Fruit fly (Drosophila melanogaster): Measurements from ENCODE around the gene CG32269.

The CG32269 gene

DNA sequence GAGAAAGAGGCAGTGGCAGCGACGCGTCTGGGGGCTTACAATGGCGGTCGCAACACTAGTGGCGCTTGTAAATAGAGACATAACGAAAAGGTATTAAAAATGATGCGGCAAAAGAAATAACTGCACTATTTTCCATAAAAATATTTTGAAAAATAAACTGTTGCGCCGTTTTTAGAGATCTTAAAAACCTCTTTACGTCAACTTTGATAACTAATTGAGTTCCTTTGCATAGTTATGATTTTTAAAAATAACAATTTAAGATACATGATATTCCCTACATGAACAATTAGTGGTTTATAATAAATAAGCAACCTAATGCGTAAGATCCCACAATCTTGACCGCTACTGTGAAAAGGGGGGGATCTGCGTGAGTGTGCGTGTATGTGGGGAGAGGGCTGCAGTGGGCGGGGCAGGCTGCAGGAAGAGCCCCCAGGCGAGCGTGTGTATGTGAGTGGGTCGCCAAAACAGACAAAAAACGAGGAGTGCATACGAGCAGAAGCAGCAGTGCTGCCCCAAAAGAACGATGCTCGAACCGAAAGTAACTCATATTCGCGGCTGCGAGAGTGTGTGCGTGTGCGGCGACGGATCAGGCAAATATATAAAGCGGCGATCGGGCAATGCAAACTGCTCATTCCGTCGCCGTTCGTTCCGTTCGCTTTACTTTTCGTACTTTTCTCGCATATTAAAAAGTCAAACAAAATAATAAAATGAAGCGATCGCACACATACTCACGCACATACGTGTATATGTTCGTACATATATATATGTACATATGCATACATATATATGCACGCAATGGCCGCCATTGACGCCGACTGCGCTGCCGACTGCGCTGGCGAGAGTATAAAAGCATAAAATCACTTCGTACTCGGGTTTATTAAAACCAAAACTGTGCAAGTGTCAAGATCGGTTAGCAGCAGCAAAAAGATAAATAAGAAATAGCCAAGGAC is 40.2 kb upstream of the CG32269 start (continued):
- no peak for TF ChIP-seq tx (GFP tag; optimal IDR thresholded peaks at IDR 0.05)
- peak; percentile 74; the same call in 1 of the 3 replicates for TF ChIP-seq so (GFP tag; IDR thresholded peaks at IDR 0.05)
- TF ChIP-seq bab2 (GFP tag; optimal IDR thresholded peaks at IDR 0.05) = no peak
- TF ChIP-seq hb (GFP tag; IDR thresholded peaks at IDR 0.05; ENCODE audit: partially characterized antibody) = no peak
- TF ChIP-seq Pdp1 (GFP tag; optimal IDR thresholded peaks at IDR 0.05) = peak in 1 of 2 experiments; percentile 19
- TF ChIP-seq hbn (GFP tag; IDR thresholded peaks at IDR 0.05; ENCODE audit: partially characterized antibody) = no peak
- TF ChIP-seq salm (tag; optimal IDR thresholded peaks at IDR 0.05) = no peak
- TF ChIP-seq cg (GFP tag; optimal IDR thresholded peaks at IDR 0.05) = peak; percentile 61
- no peak for TF ChIP-seq kni (GFP tag; optimal IDR thresholded peaks at IDR 0.05)
- peak; percentile 2 for TF ChIP-seq NC2α (GFP tag; optimal IDR thresholded peaks at IDR 0.05)
- TF ChIP-seq Dfd (GFP tag; optimal IDR thresholded peaks at IDR 0.05) = no peak
- TF ChIP-seq zf30C (GFP tag; optimal IDR thresholded peaks at IDR 0.05) = no peak
- peak; percentile 39; the same call in 1 of the 2 replicates for TF ChIP-seq slbo (GFP tag; IDR thresholded peaks at IDR 0.05)
- TF ChIP-seq ash1 (GFP tag; optimal IDR thresholded peaks at IDR 0.05) = no peak
- TF ChIP-seq gce (GFP tag; IDR thresholded peaks at IDR 0.05) = no peak
- no peak for TF ChIP-seq trh (GFP tag; optimal IDR thresholded peaks at IDR 0.05)
- TF ChIP-seq CG34376 (GFP tag; optimal IDR thresholded peaks at IDR 0.05) = no peak
- TF ChIP-seq CG10274 (GFP tag; optimal IDR thresholded peaks at IDR 0.05) = no peak
- TF ChIP-seq NK7.1 (GFP tag; optimal IDR thresholded peaks at IDR 0.05) = no peak
- TF ChIP-seq abd-A (tag; optimal IDR thresholded peaks at IDR 0.05) = no peak
- TF ChIP-seq CG12155 (GFP tag; optimal IDR thresholded peaks at IDR 0.05) = peak; percentile 22
- no peak for TF ChIP-seq Gug (GFP tag; IDR thresholded peaks at IDR 0.05)
- no peak for TF ChIP-seq CG31388 (GFP tag; optimal IDR thresholded peaks at IDR 0.05)
- peak; percentile 62 for TF ChIP-seq dmrt99B (tag; optimal IDR thresholded peaks at IDR 0.05)
- TF ChIP-seq CG7745 (tag; optimal IDR thresholded peaks at IDR 0.05) = no peak
- TF ChIP-seq CG13624 (GFP tag; optimal IDR thresholded peaks at IDR 0.05) = peak; percentile 36
- TF ChIP-seq CG11398 (GFP tag; optimal IDR thresholded peaks at IDR 0.05) = no peak
- TF ChIP-seq CG17612 (GFP tag; IDR thresholded peaks at IDR 0.05) = no peak
- peak; percentile 27 for TF ChIP-seq CG2875 (GFP tag; optimal IDR thresholded peaks at IDR 0.05)
- no peak for TF ChIP-seq CG10321 (GFP tag; IDR thresholded peaks at IDR 0.05)
- no peak for TF ChIP-seq CG15479 (GFP tag; optimal IDR thresholded peaks at IDR 0.05)
- TF ChIP-seq Dll (GFP tag; IDR thresholded peaks at IDR 0.05; ENCODE audit: partially characterized antibody) = no peak
- no peak for TF ChIP-seq CG33213 (GFP tag; optimal IDR thresholded peaks at IDR 0.05)
- TF ChIP-seq gsb (GFP tag; IDR thresholded peaks at IDR 0.05) = no peak
- peak in 1 of 2 experiments; percentile 73 for TF ChIP-seq eve (GFP tag; optimal IDR thresholded peaks at IDR 0.05)
- TF ChIP-seq toy (GFP tag; IDR thresholded peaks at IDR 0.05) = no peak
- no peak for TF ChIP-seq bigmax (GFP tag; optimal IDR thresholded peaks at IDR 0.05)
- no peak for TF ChIP-seq ato (GFP tag; IDR thresholded peaks at IDR 0.05; ENCODE audit: partially characterized antibody)
- TF ChIP-seq CG16815 (GFP tag; optimal IDR thresholded peaks at IDR 0.05) = peak; percentile 33
- TF ChIP-seq CG12104 (GFP tag; optimal IDR thresholded peaks at IDR 0.05) = peak; percentile 4
- no peak for TF ChIP-seq Ets97D (GFP tag; optimal IDR thresholded peaks at IDR 0.05)
- peak; percentile 25 for TF ChIP-seq Dip3 (GFP tag; optimal IDR thresholded peaks at IDR 0.05)
- no peak for TF ChIP-seq CG14050 (GFP tag; IDR thresholded peaks at IDR 0.05)
- no peak for TF ChIP-seq klu (GFP tag; IDR thresholded peaks at IDR 0.05)
- TF ChIP-seq CG4360 (GFP tag; IDR thresholded peaks at IDR 0.05) = no peak
- peak; percentile 29 for TF ChIP-seq oc (tag; optimal IDR thresholded peaks at IDR 0.05)
- TF ChIP-seq MESR4 (GFP tag; optimal IDR thresholded peaks at IDR 0.05) = no peak
- TF ChIP-seq exex (tag; optimal IDR thresholded peaks at IDR 0.05) = no peak
- TF ChIP-seq CG10462 (GFP tag; optimal IDR thresholded peaks at IDR 0.05) = no peak
